Worm (Caenorhabditis elegans) whole organism, L2 larva: ENCODE data around the gene cct-8.

Experiments
- C34F6.9 ChIP-seq: fragments of 150-350 bp; optimal IDR thresholded peaks from 2 replicates; lab custom pipeline; 2014; ENCODE audit warnings: missing biosample characterization, missing genetic modification characterization
- aly-2 ChIP-seq: fragments of 150-350 bp; optimal IDR thresholded peaks from 2 replicates; lab custom pipeline; 2014; ENCODE audit warnings: missing biosample characterization, missing genetic modification characterization
- lsy-2 ChIP-seq, 2 experiments: fragments of 150-350 bp in 1 of 2; sonication (generic microtip) in 1 of 2; optimal IDR thresholded peaks; 2 replicates each; lab custom pipeline; 2014 to 2017; ENCODE audit warnings: missing biosample characterization in 2 of 2, missing genetic modification characterization in 2 of 2
- ztf-11 ChIP-seq: sonication (generic microtip); optimal IDR thresholded peaks from 2 replicates; lab custom pipeline; 2017; ENCODE audit warnings: missing biosample characterization, missing genetic modification characterization

- TF ChIP-seq lsy-2 (tag; optimal IDR thresholded peaks at IDR 0.05; lab: Kevin White, UChicago) (peak; percentile 9 to 75), aly-2 (tag; lab: Kevin White, UChicago) (no peak), C34F6.9 (tag; lab: Kevin White, UChicago) (peak; percentile 45), ztf-11 (tag; lab: Kevin White, UChicago) (no peak)
These were observed 37.3 kb downstream of the cct-8 start, which contains the start of the genes Y55F3AM.13 and mrps-25 for ce11 chrIV:1056263-1056942.
